Fruit fly (Drosophila melanogaster) whole organism, embryonic: ENCODE results near the gene Rbp4.

Experiments used
- Abd-B ChIP-seq: fragments of 200-800 bp; sonication (Bioruptor generic); optimal IDR thresholded peaks from 2 replicates; lab custom pipeline; 2018; ENCODE audit warnings: missing biosample characterization, mild to moderate bottlenecking, missing genetic modification characterization, moderate library complexity
- CG10462 ChIP-seq: fragments of 200-800 bp; sonication (Bioruptor generic); optimal IDR thresholded peaks from 2 replicates; lab custom pipeline; 2016; ENCODE audit warnings: missing biosample characterization, missing genetic modification characterization
- CG11696 ChIP-seq: fragments of 200-800 bp; sonication (Bioruptor generic); IDR thresholded peaks from 2 replicates; pipeline ENCODE4 v1.3.6; 2022; ENCODE audit warnings: missing biosample characterization, missing genetic modification characterization
- CG12155 ChIP-seq: fragments of 200-800 bp; sonication (Bioruptor generic); optimal IDR thresholded peaks from 3 replicates; lab custom pipeline; 2016; ENCODE audit warnings: missing biosample characterization, missing genetic modification characterization
- CG12942 ChIP-seq: fragments of 200-800 bp; sonication (Bioruptor generic); optimal IDR thresholded peaks from 3 replicates; lab custom pipeline; 2016; ENCODE audit warnings: missing biosample characterization, missing genetic modification characterization
- CG15514 ChIP-seq: fragments of 200-800 bp; sonication (Bioruptor generic); optimal IDR thresholded peaks from 3 replicates; lab custom pipeline; 2017; ENCODE audit warnings: missing biosample characterization, missing genetic modification characterization, mild to moderate bottlenecking, moderate library complexity, missing genetic modification reagents
- CG17568 ChIP-seq: fragments of 200-800 bp; sonication (Bioruptor generic); optimal IDR thresholded peaks from 2 replicates; lab custom pipeline; 2018; ENCODE audit warnings: missing biosample characterization, mild to moderate bottlenecking, missing genetic modification characterization, moderate library complexity
- CG17802 ChIP-seq: fragments of 200-800 bp; sonication (Bioruptor generic); optimal IDR thresholded peaks from 2 replicates; lab custom pipeline; 2018; ENCODE audit warnings: missing biosample characterization, mild to moderate bottlenecking, missing genetic modification characterization, moderate library complexity
- CG1792 ChIP-seq: fragments of 200-800 bp; sonication (Bioruptor generic); optimal IDR thresholded peaks from 2 replicates; lab custom pipeline; 2016; ENCODE audit warnings: missing biosample characterization, missing genetic modification characterization
- CG3065 ChIP-seq: fragments of 200-800 bp; sonication (Bioruptor generic); optimal IDR thresholded peaks from 2 replicates; lab custom pipeline; 2016; ENCODE audit warnings: missing biosample characterization, missing genetic modification characterization
- CG3847 ChIP-seq: fragments of 200-800 bp; sonication (Bioruptor generic); IDR thresholded peaks from 2 replicates; pipeline ENCODE4 v1.3.6; 2022; ENCODE audit warnings: missing biosample characterization, missing genetic modification characterization
- CG6272 ChIP-seq: fragments of 200-800 bp; sonication (Bioruptor generic); IDR thresholded peaks from 2 replicates; pipeline ENCODE4 v1.3.6; 2022; ENCODE audit warnings: missing biosample characterization, missing genetic modification characterization
- CG8290 ChIP-seq, 3 experiments: fragments of 200-800 bp; sonication (Bioruptor generic); optimal IDR thresholded peaks; 2 replicates each; lab custom pipeline; 2016 to 2019; ENCODE audit warnings: missing biosample characterization in 3 of 3, missing genetic modification characterization in 3 of 3, mild to moderate bottlenecking in 2 of 3, moderate library complexity in 1 of 3
- CG8359 ChIP-seq: fragments of 200-800 bp; sonication (Bioruptor generic); optimal IDR thresholded peaks from 2 replicates; lab custom pipeline; 2017; ENCODE audit warnings: missing biosample characterization, mild to moderate bottlenecking, missing genetic modification characterization, borderline replicate concordance
- CG8478 ChIP-seq: fragments of >200 bp; optimal IDR thresholded peaks from 2 replicates; lab custom pipeline; 2018
- D ChIP-seq, 2 experiments: fragments of 200-800 bp in 1 of 2; fragments of >200 bp in 1 of 2; sonication (Bioruptor generic) in 1 of 2; optimal IDR thresholded peaks; 2 replicates in 1 of 2; 3 replicates in 1 of 2; lab custom pipeline; 2017; ENCODE audit warnings: mild to moderate bottlenecking in 1 of 2, missing biosample characterization in 1 of 2, missing genetic modification characterization in 1 of 2, missing genetic modification reagents in 1 of 2
- Dbx ChIP-seq: fragments of 200-800 bp; sonication (Bioruptor generic); IDR thresholded peaks from 3 replicates; pipeline ENCODE4 v1.3.6; 2022; ENCODE audit warnings: missing biosample characterization, missing genetic modification characterization
- Dfd ChIP-seq, 2 experiments: fragments of >200 bp; optimal IDR thresholded peaks; 2 replicates each; lab custom pipeline; 2017; ENCODE audit warnings: missing biosample characterization in 2 of 2, missing genetic modification characterization in 2 of 2
- Dip3 ChIP-seq: fragments of 200-800 bp; sonication (Bioruptor generic); optimal IDR thresholded peaks from 3 replicates; lab custom pipeline; 2016; ENCODE audit warnings: missing biosample characterization, missing genetic modification characterization
- Elba2 ChIP-seq: fragments of 200-800 bp; sonication (Bioruptor generic); optimal IDR thresholded peaks from 3 replicates; lab custom pipeline; 2016; ENCODE audit warnings: missing biosample characterization, missing genetic modification characterization
- Ets65A ChIP-seq: fragments of 200-800 bp; sonication (Bioruptor generic); peaks from one replicate; lab custom pipeline; 2016; ENCODE audit warnings: missing biosample characterization, missing genetic modification characterization
- HLH3B ChIP-seq: fragments of 200-800 bp; sonication (Bioruptor generic); IDR thresholded peaks from 2 replicates; pipeline ENCODE4 v1.3.6; 2022; ENCODE audit warnings: missing biosample characterization, missing genetic modification characterization
- Hey ChIP-seq: fragments of 200-800 bp; sonication (Bioruptor generic); optimal IDR thresholded peaks from 3 replicates; lab custom pipeline; 2018; ENCODE audit warnings: missing biosample characterization, mild to moderate bottlenecking, missing genetic modification characterization
- Kr ChIP-seq: fragments of 200-800 bp; sonication (Bioruptor generic); optimal IDR thresholded peaks from 2 replicates; lab custom pipeline; 2017; ENCODE audit warnings: missing biosample characterization, mild to moderate bottlenecking, missing genetic modification characterization
- MESR4 ChIP-seq: fragments of 200-800 bp; sonication (Bioruptor generic); optimal IDR thresholded peaks from 2 replicates; lab custom pipeline; 2018; ENCODE audit warnings: missing biosample characterization, mild to moderate bottlenecking, missing genetic modification characterization, moderate library complexity
- Med ChIP-seq: fragments of 200-800 bp; sonication (Bioruptor generic); peaks from one replicate; lab custom pipeline; 2016; ENCODE audit warnings: missing biosample characterization, missing genetic modification characterization, mild to moderate bottlenecking, inconsistent platforms, moderate library complexity
- NK7.1 ChIP-seq: fragments of 200-800 bp; sonication (Bioruptor generic); optimal IDR thresholded peaks from 3 replicates; lab custom pipeline; 2016; ENCODE audit warnings: missing biosample characterization, missing genetic modification characterization
- TFAM ChIP-seq: fragments of 200-800 bp; sonication (Bioruptor generic); optimal IDR thresholded peaks from 2 replicates; lab custom pipeline; 2017; ENCODE audit warnings: missing biosample characterization, missing genetic modification characterization, inconsistent platforms
- Xrp1 ChIP-seq: fragments of 200-800 bp; sonication (Bioruptor generic); IDR thresholded peaks from 2 replicates; pipeline ENCODE4 v1.3.6; 2022; ENCODE audit warnings: missing biosample characterization, missing genetic modification characterization
- ato ChIP-seq: fragments of 200-800 bp; sonication (Bioruptor generic); IDR thresholded peaks from 2 replicates; pipeline ENCODE4 v1.3.6; 2022; ENCODE audit warnings: missing biosample characterization, missing genetic modification characterization; ENCODE audit not compliant: partially characterized antibody
- crol ChIP-seq: fragments of 200-800 bp; sonication (Bioruptor generic); IDR thresholded peaks from 2 replicates; pipeline ENCODE4 v1.3.6; 2022; ENCODE audit warnings: missing biosample characterization, missing genetic modification characterization
- danr ChIP-seq: fragments of 200-800 bp; sonication (Bioruptor generic); IDR thresholded peaks from 2 replicates; pipeline ENCODE4 v1.3.6; 2022; ENCODE audit warnings: missing biosample characterization, missing genetic modification characterization
- exex ChIP-seq: fragments of 200-800 bp; sonication (Bioruptor generic); optimal IDR thresholded peaks from 4 replicates; lab custom pipeline; 2018; ENCODE audit warnings: missing biosample characterization, mild to moderate bottlenecking, missing genetic modification characterization, moderate library complexity
- eyg ChIP-seq: fragments of 200-800 bp; sonication (Bioruptor generic); optimal IDR thresholded peaks from 3 replicates; lab custom pipeline; 2016; ENCODE audit warnings: missing biosample characterization, missing genetic modification characterization
- hb ChIP-seq: fragments of 200-800 bp; sonication (Bioruptor generic); IDR thresholded peaks from 3 replicates; pipeline ENCODE4 v1.3.6; 2022; ENCODE audit warnings: missing biosample characterization, missing genetic modification characterization; ENCODE audit not compliant: partially characterized antibody
- lab ChIP-seq: fragments of 200-800 bp; sonication (Bioruptor generic); optimal IDR thresholded peaks from 3 replicates; lab custom pipeline; 2017; ENCODE audit warnings: missing biosample characterization, missing genetic modification characterization, mild to moderate bottlenecking, moderate library complexity, missing genetic modification reagents
- mam ChIP-seq: fragments of 200-800 bp; sonication (Bioruptor generic); optimal IDR thresholded peaks from 3 replicates; lab custom pipeline; 2016; ENCODE audit warnings: missing biosample characterization, missing genetic modification characterization
- nau ChIP-seq: fragments of 200-800 bp; sonication (Bioruptor generic); optimal IDR thresholded peaks from 3 replicates; lab custom pipeline; 2017; ENCODE audit warnings: missing biosample characterization, mild to moderate bottlenecking, missing genetic modification characterization, missing genetic modification reagents
- oc ChIP-seq: fragments of 200-800 bp; sonication (Bioruptor generic); optimal IDR thresholded peaks from 2 replicates; lab custom pipeline; 2018; ENCODE audit warnings: missing biosample characterization, mild to moderate bottlenecking, missing genetic modification characterization, moderate library complexity
- pfk ChIP-seq: fragments of 200-800 bp; sonication (Bioruptor generic); optimal IDR thresholded peaks from 2 replicates; lab custom pipeline; 2018; ENCODE audit warnings: missing biosample characterization, mild to moderate bottlenecking, missing genetic modification characterization, moderate library complexity
- sim ChIP-seq: fragments of 200-800 bp; sonication (Bioruptor generic); IDR thresholded peaks from 2 replicates; pipeline ENCODE4 v1.3.6; 2022; ENCODE audit warnings: missing biosample characterization, missing genetic modification characterization
- sob ChIP-seq: fragments of 200-800 bp; sonication (Bioruptor generic); IDR thresholded peaks from 2 replicates; pipeline ENCODE4 v1.3.6; 2022; ENCODE audit warnings: missing biosample characterization, missing genetic modification characterization
- sqz ChIP-seq: fragments of 200-800 bp; sonication (Bioruptor generic); optimal IDR thresholded peaks from 3 replicates; lab custom pipeline; 2018; ENCODE audit warnings: missing biosample characterization, mild to moderate bottlenecking, missing genetic modification characterization
- toy ChIP-seq: fragments of 200-800 bp; sonication (Bioruptor generic); IDR thresholded peaks from 2 replicates; pipeline ENCODE4 v1.3.6; 2022; ENCODE audit warnings: missing biosample characterization, missing genetic modification characterization
- tup ChIP-seq: fragments of 200-800 bp; sonication (Bioruptor generic); optimal IDR thresholded peaks from 2 replicates; lab custom pipeline; 2016; ENCODE audit warnings: missing biosample characterization, mild to moderate bottlenecking, missing genetic modification characterization, moderate library complexity
- vfl ChIP-seq: fragments of 200-800 bp; sonication (Bioruptor generic); optimal IDR thresholded peaks from 2 replicates; lab custom pipeline; 2016; ENCODE audit warnings: missing biosample characterization, missing genetic modification characterization
- zfh2 ChIP-seq: fragments of 200-800 bp; sonication (Bioruptor generic); optimal IDR thresholded peaks from 2 replicates; lab custom pipeline; 2016; ENCODE audit warnings: missing biosample characterization, missing genetic modification characterization

Rbp4 gene

DNA sequence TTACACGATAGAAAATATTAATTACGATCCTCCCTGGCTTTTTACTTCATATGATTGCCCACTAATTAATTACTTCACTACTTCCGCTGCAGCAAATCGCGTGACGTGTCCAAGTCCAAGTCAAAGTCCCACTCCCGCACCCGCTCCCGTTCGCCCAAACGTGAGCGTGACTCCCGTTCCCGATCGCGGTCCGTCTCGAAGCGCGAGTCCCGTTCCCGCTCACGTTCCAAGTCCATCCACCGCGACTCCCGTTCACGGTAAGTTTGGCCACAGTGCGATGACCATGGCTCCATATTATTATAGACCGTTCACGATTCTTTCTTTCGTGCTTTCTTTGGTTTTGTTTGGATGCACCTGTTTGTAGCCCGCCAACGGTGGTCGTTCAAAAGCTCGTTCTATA lies 9.8 kb upstream of the Rbp4 start:
- TF ChIP-seq Med (GFP tag; lab: Kevin White, UChicago): peak; percentile 43
- TF ChIP-seq Ets65A: peak; percentile 53
- no peak for TF ChIP-seq Dfd (GFP tag; optimal IDR thresholded peaks at IDR 0.05; lab: Kevin White, UChicago)

DNA sequence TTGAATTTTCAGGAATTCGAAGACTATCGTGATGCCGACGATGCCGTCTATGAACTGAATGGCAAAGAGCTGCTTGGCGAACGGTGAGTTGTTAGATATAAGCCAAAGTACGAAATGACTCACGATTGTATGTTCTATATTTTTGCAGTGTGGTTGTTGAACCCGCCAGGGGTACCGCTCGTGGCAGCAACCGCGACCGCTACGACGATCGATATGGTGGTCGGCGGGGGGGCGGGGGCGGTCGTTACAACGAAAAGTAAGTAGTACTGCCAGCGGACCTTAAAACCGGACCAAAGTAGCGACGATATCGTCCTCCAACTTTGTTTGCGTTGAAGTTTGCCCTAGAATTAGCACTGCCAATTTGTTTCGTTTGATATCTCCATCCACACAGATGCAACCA lies 6.0 kb upstream of the Rbp4 start:
- TF ChIP-seq Xrp1 (GFP tag; lab: Robert Waterston, UW) (no peak), CG12942 (no peak), Dbx (0 out of 3 replicates have a peak, but pooled peaks have one; percentile 12), CG17802 (no peak), CG15514 (GFP tag; lab: Kevin White, UChicago) (no peak), CG17568 (GFP tag; lab: Kevin White, UChicago) (no peak), nau (GFP tag; lab: Kevin White, UChicago) (no peak), CG8359 (GFP tag; lab: Kevin White, UChicago) (no peak), crol (GFP tag; lab: Robert Waterston, UW) (peak; percentile 60), lab (GFP tag; lab: Kevin White, UChicago) (no peak), CG10462 (no peak), CG8478 (no peak), TFAM (GFP tag; lab: Kevin White, UChicago) (no peak), CG8290 (GFP tag; optimal IDR thresholded peaks at IDR 0.05; lab: Kevin White, UChicago) (no peak), CG8290 (tag; optimal IDR thresholded peaks at IDR 0.05; lab: Kevin White, UChicago) (no peak), eyg (GFP tag; lab: Kevin White, UChicago) (no peak), danr (GFP tag; lab: Robert Waterston, UW) (0 out of 2 replicates have a peak, but pooled peaks have one; percentile 7), Ets65A (peak; percentile 64), sqz (GFP tag; lab: Kevin White, UChicago) (no peak), zfh2 (no peak), Kr (GFP tag; lab: Kevin White, UChicago) (no peak)

- TF ChIP-seq Ets65A (peak; percentile 92), NK7.1 (GFP tag; lab: Kevin White, UChicago) (no peak), mam (peak; percentile 66), Abd-B (GFP tag; lab: Kevin White, UChicago) (peak; percentile 10), vfl (GFP tag; lab: Kevin White, UChicago) (peak; percentile 20), pfk (peak; percentile 95), Elba2 (GFP tag; lab: Kevin White, UChicago) (no peak), CG12155 (GFP tag; lab: Kevin White, UChicago) (no peak), D (optimal IDR thresholded peaks at IDR 0.05; lab: Kevin White, UChicago) (peak; percentile 8), D (GFP tag; optimal IDR thresholded peaks at IDR 0.05; lab: Kevin White, UChicago) (peak; percentile 41), CG11696 (GFP tag; lab: Robert Waterston, UW) (no peak), Dip3 (GFP tag; lab: Kevin White, UChicago) (peak; percentile 17), CG6272 (peak; percentile 49; the same call in 1 of the 2 replicates), sim (GFP tag; lab: Robert Waterston, UW) (no peak), hb (GFP tag; lab: Robert Waterston, UW) (peak; percentile 18; the same call in 1 of the 3 replicates), Hey (peak; percentile 70), sob (GFP tag; lab: Robert Waterston, UW) (peak; percentile 57; the same call in 1 of the 2 replicates), toy (GFP tag; lab: Robert Waterston, UW) (no peak), CG3847 (GFP tag; lab: Robert Waterston, UW) (peak; percentile 43; the same call in 1 of the 2 replicates), oc (tag; lab: Kevin White, UChicago) (no peak), ato (GFP tag; lab: Robert Waterston, UW) (no peak), exex (no peak), CG1792 (GFP tag; lab: Kevin White, UChicago) (peak; percentile 24), CG3065 (GFP tag; lab: Kevin White, UChicago) (peak; percentile 25), HLH3B (GFP tag; lab: Robert Waterston, UW) (peak; percentile 39), tup (GFP tag; lab: Kevin White, UChicago) (no peak), MESR4 (GFP tag; lab: Kevin White, UChicago) (peak; percentile 97)
Observed at dm6 chr3R:13660924-13661659, 4.9 kb upstream of the Rbp4 start, which contains the start of gene B52. B52 (plus strand) TSS chr3R:13661311.
